Worm (Caenorhabditis elegans): Measurements from ENCODE around the gene F55G11.8.

The F55G11.8 gene

DNA sequence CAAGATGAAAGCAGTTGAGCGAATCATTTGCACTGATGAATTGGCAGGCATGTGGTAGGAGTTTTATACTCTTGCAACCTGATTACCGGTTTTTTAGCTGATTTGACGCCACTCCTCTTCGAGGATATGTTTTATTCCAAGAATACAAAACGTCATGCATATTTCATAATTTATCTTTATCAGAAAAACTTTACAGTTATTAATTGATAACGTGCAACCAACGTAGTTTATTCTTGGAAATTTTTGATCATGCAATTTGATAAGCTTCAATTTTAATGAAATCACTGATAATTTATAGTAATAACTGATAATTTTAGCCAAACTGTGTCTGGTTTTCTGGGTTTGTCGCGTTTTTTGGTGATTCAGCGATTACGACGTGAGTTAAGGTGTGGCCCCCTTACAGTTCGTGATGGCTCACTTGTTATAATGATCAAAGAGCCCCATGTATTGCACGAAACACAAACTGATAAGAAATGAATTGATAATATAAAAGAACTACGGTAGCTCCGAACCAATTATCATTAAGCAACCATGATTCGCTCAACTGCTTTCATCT, 26.3 kb upstream of the F55G11.8 start, which contains the start of the genes cld-1 and dod-21:
Gene cld-1, minus strand, starts transcription at position 51 of the 556 bp plus-strand sequence.
Gene dod-21, plus strand, starts transcription at position 518 of the 556 bp plus-strand sequence.
- no peak for TF ChIP-seq ceh-20 (GFP tag; IDR thresholded peaks at IDR 0.05)
- no peak for TF ChIP-seq nhr-11 (tag; optimal IDR thresholded peaks at IDR 0.05)
- no peak for TF ChIP-seq zfp-2 (tag; optimal IDR thresholded peaks at IDR 0.05)
- TF ChIP-seq ztf-7 (tag; optimal IDR thresholded peaks at IDR 0.05), result no peak
- peak; percentile 31 for TF ChIP-seq pqm-1 (tag; optimal IDR thresholded peaks at IDR 0.05)
- no peak for TF ChIP-seq T26A8.4 (GFP tag; IDR thresholded peaks at IDR 0.05)
- TF ChIP-seq tag-97 (GFP tag; IDR thresholded peaks at IDR 0.05), result no peak
- peak; percentile 63 for TF ChIP-seq dve-1 (tag; optimal IDR thresholded peaks at IDR 0.05; ENCODE audit: insufficient read depth)
- TF ChIP-seq D1046.2 (GFP tag; IDR thresholded peaks at IDR 0.05), result no peak
- no peak for TF ChIP-seq gei-8 (GFP tag; optimal IDR thresholded peaks at IDR 0.05)
- no peak for TF ChIP-seq fkh-10 (GFP tag; optimal IDR thresholded peaks at IDR 0.05)
- no peak for TF ChIP-seq ceh-32 (tag; optimal IDR thresholded peaks at IDR 0.05; ENCODE audit: poor library complexity)
- TF ChIP-seq set-16 (GFP tag; IDR thresholded peaks at IDR 0.05), result no peak
- no peak for TF ChIP-seq nhr-41 (GFP tag; IDR thresholded peaks at IDR 0.05)
- TF ChIP-seq Y48G9A.11 (GFP tag; IDR thresholded peaks at IDR 0.05), result no peak
- TF ChIP-seq saeg-2 (GFP tag; IDR thresholded peaks at IDR 0.05), result no peak
- no peak for TF ChIP-seq jun-1 (tag; optimal IDR thresholded peaks at IDR 0.05)
- no peak for TF ChIP-seq zip-11 (GFP tag; IDR thresholded peaks at IDR 0.05)
- no peak for TF ChIP-seq zip-2 (tag; optimal IDR thresholded peaks at IDR 0.05)
- TF ChIP-seq F26F4.8 (GFP tag; conservative IDR thresholded peaks at IDR 0.05), result no peak
- TF ChIP-seq mep-1 (tag; optimal IDR thresholded peaks at IDR 0.05), result no peak
- peak; percentile 83 for TF ChIP-seq hlh-11 (tag; optimal IDR thresholded peaks at IDR 0.05)
- TF ChIP-seq vab-7 (GFP tag; IDR thresholded peaks at IDR 0.05), result no peak
- no peak for TF ChIP-seq daf-16 (GFP tag; optimal IDR thresholded peaks at IDR 0.05)
- peak; percentile 47 for TF ChIP-seq daf-16 (tag; optimal IDR thresholded peaks at IDR 0.05)
- no peak for TF ChIP-seq fos-1 (tag; optimal IDR thresholded peaks at IDR 0.05)
- no peak for TF ChIP-seq nhr-48 (tag; optimal IDR thresholded peaks at IDR 0.05)
- TF ChIP-seq duxl-1 (tag; optimal IDR thresholded peaks at IDR 0.05; ENCODE audit: poor library complexity), result no peak
- no peak for TF ChIP-seq nhr-237 (tag; optimal IDR thresholded peaks at IDR 0.05)
- no peak for TF ChIP-seq egl-43 (GFP tag; IDR thresholded peaks at IDR 0.05)
- TF ChIP-seq dmd-6 (GFP tag; IDR thresholded peaks at IDR 0.05), result peak; percentile 64
- no peak for TF ChIP-seq mdt-29 (GFP tag; IDR thresholded peaks at IDR 0.05)
- no peak for TF ChIP-seq ceh-82 (tag; optimal IDR thresholded peaks at IDR 0.05)
- no peak for TF ChIP-seq F44E2.7 (GFP tag; IDR thresholded peaks at IDR 0.05)
- no peak for TF ChIP-seq mxl-3 (GFP tag; optimal IDR thresholded peaks at IDR 0.05)
- no peak for TF ChIP-seq nhr-42 (GFP tag; IDR thresholded peaks at IDR 0.05)
- no peak for TF ChIP-seq rbr-2 (tag; optimal IDR thresholded peaks at IDR 0.05)
- TF ChIP-seq spr-1 (tag; optimal IDR thresholded peaks at IDR 0.05), result no peak
- no peak for TF ChIP-seq daf-12 (tag; optimal IDR thresholded peaks at IDR 0.05)
- no peak for TF ChIP-seq unc-39 (tag; optimal IDR thresholded peaks at IDR 0.05)
- TF ChIP-seq php-3 (GFP tag; IDR thresholded peaks at IDR 0.05), result peak; percentile 48; the same call in 1 of the 2 replicates
- TF ChIP-seq lin-38 (GFP tag; IDR thresholded peaks at IDR 0.05), result no peak
- no peak for TF ChIP-seq spr-3 (GFP tag; optimal IDR thresholded peaks at IDR 0.05)
- TF ChIP-seq F37D6.2 (tag; optimal IDR thresholded peaks at IDR 0.05), result no peak
- TF ChIP-seq unc-130 (GFP tag; optimal IDR thresholded peaks at IDR 0.05), result no peak
- no peak for TF ChIP-seq ama-1 (optimal IDR thresholded peaks at IDR 0.05)
- TF ChIP-seq nhr-77 (tag; optimal IDR thresholded peaks at IDR 0.05), result peak; percentile 11
- TF ChIP-seq aly-2 (tag; optimal IDR thresholded peaks at IDR 0.05), result no peak
- no peak for TF ChIP-seq ceh-62 (tag; optimal IDR thresholded peaks at IDR 0.05)
- TF ChIP-seq mes-2 (tag; optimal IDR thresholded peaks at IDR 0.05; ENCODE audit: poor library complexity, severe bottlenecking), result no peak
- TF ChIP-seq nhr-10 (tag; optimal IDR thresholded peaks at IDR 0.05), result no peak
- TF ChIP-seq lin-1 (GFP tag; IDR thresholded peaks at IDR 0.05), result 0 out of 2 replicates have a peak, but pooled peaks have one; percentile 20
- peak; percentile 47 for TF ChIP-seq nhr-28 (tag; optimal IDR thresholded peaks at IDR 0.05)

All from whole organism, L4 larva.